Worm (Caenorhabditis elegans): ENCODE data around the gene aagr-3.

- no peak for TF ChIP-seq tra-4 (tag; optimal IDR thresholded peaks at IDR 0.05)
- no peak for TF ChIP-seq sea-1 (GFP tag; conservative IDR thresholded peaks at IDR 0.05)
- TF ChIP-seq hmg-4 (GFP tag; optimal IDR thresholded peaks at IDR 0.05), result no peak
- no peak for TF ChIP-seq pes-1 (GFP tag; IDR thresholded peaks at IDR 0.05)
- TF ChIP-seq ama-1 (optimal IDR thresholded peaks at IDR 0.05), result no peak
- TF ChIP-seq flt-1 (GFP tag; IDR thresholded peaks at IDR 0.05), result no peak
- no peak for TF ChIP-seq tbx-37 (GFP tag; conservative IDR thresholded peaks at IDR 0.05)
- no peak for TF ChIP-seq scrt-1 (GFP tag; IDR thresholded peaks at IDR 0.05)
- TF ChIP-seq ceh-13 (GFP tag; optimal IDR thresholded peaks at IDR 0.05), result no peak
- no peak for TF ChIP-seq ceh-36 (tag; optimal IDR thresholded peaks at IDR 0.05)
- TF ChIP-seq F13C5.2 (tag; optimal IDR thresholded peaks at IDR 0.05), result no peak
- TF ChIP-seq hnd-1 (tag; optimal IDR thresholded peaks at IDR 0.05), result no peak
- TF ChIP-seq aly-1 (tag; optimal IDR thresholded peaks at IDR 0.05), result no peak
- TF ChIP-seq B0310.2 (tag; optimal IDR thresholded peaks at IDR 0.05), result no peak
Measured at ce11 chrV:9714909-9715308, 14.4 kb downstream of the aagr-3 start, which contains the start of gene F40F9.3.
